Worm (Caenorhabditis elegans): ENCODE measurements around the gene msp-152.

The msp-152 gene

ce11 chrII:4908160-4908559 lies 24.7 kb upstream of the msp-152 start:
- TF ChIP-seq nhr-11 (tag; optimal IDR thresholded peaks at IDR 0.05): no peak
- TF ChIP-seq mab-5 (tag; optimal IDR thresholded peaks at IDR 0.05): no peak
- TF ChIP-seq sem-4 (tag; optimal IDR thresholded peaks at IDR 0.05): no peak
- no peak for TF ChIP-seq unc-39 (tag; optimal IDR thresholded peaks at IDR 0.05)
- TF ChIP-seq skn-1 (tag; optimal IDR thresholded peaks at IDR 0.05): no peak
- TF ChIP-seq lin-39 (tag; optimal IDR thresholded peaks at IDR 0.05): no peak
- TF ChIP-seq sma-9 (GFP tag; optimal IDR thresholded peaks at IDR 0.05): peak; percentile 25
- no peak for TF ChIP-seq sma-9 (tag; optimal IDR thresholded peaks at IDR 0.05)
- no peak for TF ChIP-seq peb-1 (tag; optimal IDR thresholded peaks at IDR 0.05)
- TF ChIP-seq nhr-237 (tag; optimal IDR thresholded peaks at IDR 0.05): no peak
- TF ChIP-seq nhr-6 (tag; optimal IDR thresholded peaks at IDR 0.05): no peak
- TF ChIP-seq gmeb-1 (tag; optimal IDR thresholded peaks at IDR 0.05): no peak
- TF ChIP-seq unc-55 (GFP tag; optimal IDR thresholded peaks at IDR 0.05): peak; percentile 62
- peak; percentile 25 for TF ChIP-seq ztf-4 (tag; optimal IDR thresholded peaks at IDR 0.05)
- TF ChIP-seq nhr-25 (tag; optimal IDR thresholded peaks at IDR 0.05): no peak
- TF ChIP-seq aly-2 (tag; optimal IDR thresholded peaks at IDR 0.05): no peak
- no peak for TF ChIP-seq dmd-4 (tag; optimal IDR thresholded peaks at IDR 0.05)
- TF ChIP-seq mdl-1 (tag; optimal IDR thresholded peaks at IDR 0.05): no peak
- TF ChIP-seq elt-1 (tag; optimal IDR thresholded peaks at IDR 0.05): no peak
- no peak for TF ChIP-seq R02D3.7 (tag; optimal IDR thresholded peaks at IDR 0.05)
- TF ChIP-seq ZK546.5 (tag; optimal IDR thresholded peaks at IDR 0.05): no peak
- no peak for TF ChIP-seq nhr-12 (tag; optimal IDR thresholded peaks at IDR 0.05)
- peak; percentile 40 for TF ChIP-seq C34F6.9 (tag; optimal IDR thresholded peaks at IDR 0.05)
- TF ChIP-seq blmp-1 (tag; optimal IDR thresholded peaks at IDR 0.05; ENCODE audit: insufficient read depth): no peak
- no peak for TF ChIP-seq ama-1 (optimal IDR thresholded peaks at IDR 0.05)
- peak; percentile 7 for TF ChIP-seq sma-3 (GFP tag; optimal IDR thresholded peaks at IDR 0.05)
- peak; percentile 10 for TF ChIP-seq fos-1 (tag; optimal IDR thresholded peaks at IDR 0.05)
- TF ChIP-seq nhr-129 (tag; optimal IDR thresholded peaks at IDR 0.05): peak; percentile 43
- peak; percentile 28 for TF ChIP-seq F13H6.1 (tag; optimal IDR thresholded peaks at IDR 0.05)
- TF ChIP-seq unc-62 (GFP tag; optimal IDR thresholded peaks at IDR 0.05): no peak
- TF ChIP-seq nhr-21 (tag; optimal IDR thresholded peaks at IDR 0.05): no peak
- no peak for TF ChIP-seq lin-11 (tag; optimal IDR thresholded peaks at IDR 0.05)
- peak; percentile 18 for TF ChIP-seq Y55F3AM.14 (GFP tag; optimal IDR thresholded peaks at IDR 0.05)
- TF ChIP-seq snpc-4 (tag; optimal IDR thresholded peaks at IDR 0.05): no peak
- TF ChIP-seq zag-1 (tag; optimal IDR thresholded peaks at IDR 0.05): peak; percentile 22
- TF ChIP-seq ztf-11 (tag; optimal IDR thresholded peaks at IDR 0.05): no peak
- no peak for TF ChIP-seq alr-1 (tag; optimal IDR thresholded peaks at IDR 0.05)
- no peak for TF ChIP-seq ceh-82 (tag; optimal IDR thresholded peaks at IDR 0.05)
- TF ChIP-seq elt-3 (tag; optimal IDR thresholded peaks at IDR 0.05): no peak
- no peak for TF ChIP-seq crh-2 (tag; optimal IDR thresholded peaks at IDR 0.05)
- no peak for TF ChIP-seq nhr-10 (tag; optimal IDR thresholded peaks at IDR 0.05)
- no peak for TF ChIP-seq ceh-16 (tag; optimal IDR thresholded peaks at IDR 0.05)
- no peak for TF ChIP-seq egl-27 (tag; optimal IDR thresholded peaks at IDR 0.05)
- peak in 1 of 2 experiments; percentile 25 for TF ChIP-seq lsy-2 (tag; optimal IDR thresholded peaks at IDR 0.05)

- TF ChIP-seq lin-13 (GFP tag; optimal IDR thresholded peaks at IDR 0.05) (no peak), nhr-12 (tag; optimal IDR thresholded peaks at IDR 0.05) (no peak), sem-4 (tag; optimal IDR thresholded peaks at IDR 0.05) (no peak), peb-1 (tag; optimal IDR thresholded peaks at IDR 0.05) (no peak), ZK546.5 (tag; optimal IDR thresholded peaks at IDR 0.05) (no peak)
Measured at ce11 chrII:4914214-4914613, 18.6 kb upstream of the msp-152 start, which contains the start of gene R05F9.11. Gene R05F9.11, minus strand, starts transcription at chrII:4914218.

ce11 chrII:4915572-4915971 lies 17.3 kb upstream of the msp-152 start:
- TF ChIP-seq sem-4 (tag; optimal IDR thresholded peaks at IDR 0.05) (no peak), skn-1 (tag; optimal IDR thresholded peaks at IDR 0.05) (no peak), ztf-11 (tag; optimal IDR thresholded peaks at IDR 0.05) (no peak), sma-9 (GFP tag; optimal IDR thresholded peaks at IDR 0.05) (no peak), sma-9 (tag; optimal IDR thresholded peaks at IDR 0.05) (no peak), nhr-12 (tag; optimal IDR thresholded peaks at IDR 0.05) (no peak), nhr-6 (tag; optimal IDR thresholded peaks at IDR 0.05) (no peak), nhr-11 (tag; optimal IDR thresholded peaks at IDR 0.05) (no peak)
